Fruit fly (Drosophila melanogaster): Measurements from ENCODE around the gene retinin.
A peak's percentile ranks its signal among the peaks of the same experiment; 100 is the strongest.

Gene retinin

dm6 chr3L:16351770-16352429, 20.2 kb downstream of the retinin start, which contains the start of the genes Golgin104 and Tcs3:
Golgin104 (minus strand) TSS chr3L:16351951.
Tcs3 (plus strand) TSS chr3L:16351991.
- no peak for TF ChIP-seq dsf (GFP tag; optimal IDR thresholded peaks at IDR 0.05; ENCODE audit: borderline replicate concordance)
- TF ChIP-seq Rel (GFP tag; optimal IDR thresholded peaks at IDR 0.05): no peak
- peak; percentile 60 for TF ChIP-seq Rel (tag; optimal IDR thresholded peaks at IDR 0.05)
- TF ChIP-seq sv (GFP tag; optimal IDR thresholded peaks at IDR 0.05): no peak
- TF ChIP-seq dmrt93B (GFP tag; optimal IDR thresholded peaks at IDR 0.05): no peak
- TF ChIP-seq CG32264 (GFP tag; optimal IDR thresholded peaks at IDR 0.05): no peak
- no peak for TF ChIP-seq lola (GFP tag; optimal IDR thresholded peaks at IDR 0.05)
- TF ChIP-seq Abd-B (GFP tag; optimal IDR thresholded peaks at IDR 0.05): no peak

dm6 chr3L:16354197-16354596, 22.5 kb downstream of the retinin start, which contains the start of gene Pdh:
Pdh (minus strand) TSS chr3L:16354297.
- no peak for TF ChIP-seq lola (GFP tag; optimal IDR thresholded peaks at IDR 0.05)

- no peak for TF ChIP-seq OdsH (GFP tag; optimal IDR thresholded peaks at IDR 0.05)
- TF ChIP-seq usp (GFP tag; optimal IDR thresholded peaks at IDR 0.05): no peak
- TF ChIP-seq CrebA (GFP tag; optimal IDR thresholded peaks at IDR 0.05; ENCODE audit: borderline replicate concordance): no peak
- no peak for TF ChIP-seq N (GFP tag; optimal IDR thresholded peaks at IDR 0.05)
- no peak for TF ChIP-seq Jra (GFP tag; optimal IDR thresholded peaks at IDR 0.05)
- no peak for TF ChIP-seq Sp1 (GFP tag; optimal IDR thresholded peaks at IDR 0.05)
- TF ChIP-seq Mio (GFP tag; optimal IDR thresholded peaks at IDR 0.05): no peak
- no peak for TF ChIP-seq Myc (optimal IDR thresholded peaks at IDR 0.05)
- TF ChIP-seq Vsx2 (GFP tag; optimal IDR thresholded peaks at IDR 0.05; ENCODE audit: partially characterized antibody): peak; percentile 84
- no peak for TF ChIP-seq dsf (GFP tag; optimal IDR thresholded peaks at IDR 0.05; ENCODE audit: borderline replicate concordance)
- no peak for TF ChIP-seq h (GFP tag; optimal IDR thresholded peaks at IDR 0.05)
- no peak for TF ChIP-seq CG9705 (GFP tag; optimal IDR thresholded peaks at IDR 0.05)
- TF ChIP-seq pan (optimal IDR thresholded peaks at IDR 0.05): no peak
- peak; percentile 27 for TF ChIP-seq Dif (GFP tag; optimal IDR thresholded peaks at IDR 0.05; ENCODE audit: partially characterized antibody)
- no peak for TF ChIP-seq Hr78 (GFP tag; optimal IDR thresholded peaks at IDR 0.05)
- TF ChIP-seq woc (GFP tag; optimal IDR thresholded peaks at IDR 0.05): no peak
- no peak for TF ChIP-seq Hr83 (GFP tag; optimal IDR thresholded peaks at IDR 0.05; ENCODE audit: poor library complexity, severe bottlenecking)
- TF ChIP-seq dmrt93B (GFP tag; optimal IDR thresholded peaks at IDR 0.05): no peak
These were observed 24.5 kb downstream of the retinin start for dm6 chr3L:16356171-16356765.

dm6 chr3L:16357187-16357728, 25.5 kb downstream of the retinin start:
- TF ChIP-seq dsf (GFP tag; optimal IDR thresholded peaks at IDR 0.05; ENCODE audit: borderline replicate concordance): no peak

- TF ChIP-seq N (GFP tag; optimal IDR thresholded peaks at IDR 0.05) (no peak), Sp1 (GFP tag; optimal IDR thresholded peaks at IDR 0.05) (no peak), Hnf4 (GFP tag; optimal IDR thresholded peaks at IDR 0.05) (no peak), sage (GFP tag; optimal IDR thresholded peaks at IDR 0.05) (no peak), jim (GFP tag; optimal IDR thresholded peaks at IDR 0.05) (no peak), HLH106 (tag; optimal IDR thresholded peaks at IDR 0.05) (no peak), Dfd (GFP tag; optimal IDR thresholded peaks at IDR 0.05) (no peak), CrebA (GFP tag; optimal IDR thresholded peaks at IDR 0.05; ENCODE audit: borderline replicate concordance) (no peak), pan (optimal IDR thresholded peaks at IDR 0.05) (no peak), Jra (GFP tag; optimal IDR thresholded peaks at IDR 0.05) (no peak), br (GFP tag; optimal IDR thresholded peaks at IDR 0.05) (no peak), Hr78 (GFP tag; optimal IDR thresholded peaks at IDR 0.05) (no peak), h (GFP tag; optimal IDR thresholded peaks at IDR 0.05) (no peak), fru (GFP tag; optimal IDR thresholded peaks at IDR 0.05) (no peak), GATAd (GFP tag; optimal IDR thresholded peaks at IDR 0.05) (no peak), Abd-B (GFP tag; optimal IDR thresholded peaks at IDR 0.05) (no peak), CG32264 (GFP tag; optimal IDR thresholded peaks at IDR 0.05) (no peak), psq (GFP tag; optimal IDR thresholded peaks at IDR 0.05) (no peak), brk (GFP tag; optimal IDR thresholded peaks at IDR 0.05) (no peak)
These were observed 26.1 kb downstream of the retinin start for dm6 chr3L:16357860-16358259.
